Fruit fly (Drosophila melanogaster) whole organism, prepupa: ENCODE measurements around the gene CG6931.

Experiments used
- CG8319 ChIP-seq: fragments of 200-800 bp; sonication (Bioruptor generic); optimal IDR thresholded peaks from 3 replicates; lab custom pipeline; 2016; ENCODE audit warnings: missing biosample characterization, missing genetic modification characterization
- Sox102F ChIP-seq: fragments of 200-800 bp; sonication (Bioruptor generic); optimal IDR thresholded peaks from 2 replicates; lab custom pipeline; 2016; ENCODE audit warnings: missing biosample characterization, mild to moderate bottlenecking, missing genetic modification characterization
- acj6 ChIP-seq: fragments of 200-800 bp; sonication (Bioruptor generic); optimal IDR thresholded peaks from 3 replicates; lab custom pipeline; 2016; ENCODE audit warnings: missing biosample characterization, missing genetic modification characterization
- topi ChIP-seq: fragments of 200-800 bp; sonication (Bioruptor generic); optimal IDR thresholded peaks from 3 replicates; lab custom pipeline; 2016; ENCODE audit warnings: missing biosample characterization, missing genetic modification characterization

dm6 chr3L:11974605-11975004 lies 15.9 kb upstream of the CG6931 start, which contains the start of gene CG14125:
- TF ChIP-seq acj6 (GFP tag; lab: Kevin White, UChicago) (no peak), Sox102F (GFP tag; lab: Kevin White, UChicago) (no peak), CG8319 (GFP tag; lab: Kevin White, UChicago) (no peak), topi (GFP tag; lab: Kevin White, UChicago) (no peak)
